Worm (Caenorhabditis elegans) whole organism, mixed stage, embryonic: ENCODE results near the gene F19B2.6.

ENCODE experiments used
- ceh-43 ChIP-seq: fragments of 200-800 bp; sonication (Bioruptor generic); optimal IDR thresholded peaks from 2 replicates; lab custom pipeline; 2018; ENCODE audit warnings: mild to moderate bottlenecking, missing genetic modification characterization, moderate library complexity, missing compliant biosample characterization
- ces-1 ChIP-seq: fragments of 150-350 bp; optimal IDR thresholded peaks from 2 replicates; lab custom pipeline; 2014; ENCODE audit warnings: missing biosample characterization, missing genetic modification reagents, missing genetic modification characterization
- cnd-1 ChIP-seq: fragments of 200-800 bp; sonication (Bioruptor generic); optimal IDR thresholded peaks from 2 replicates; lab custom pipeline; 2018; ENCODE audit warnings: mild to moderate bottlenecking, missing genetic modification characterization, missing compliant biosample characterization
- elt-1 ChIP-seq: sonication (generic microtip); optimal IDR thresholded peaks from 2 replicates; lab custom pipeline; 2017; ENCODE audit warnings: missing genetic modification characterization, mild to moderate bottlenecking, missing compliant biosample characterization, antibody characterized with exemption, moderate library complexity, borderline replicate concordance; ENCODE audit not compliant: insufficient read depth
- elt-3 ChIP-seq: fragments of 150-350 bp; optimal IDR thresholded peaks from 2 replicates; lab custom pipeline; 2014; ENCODE audit warnings: missing biosample characterization, missing genetic modification characterization
- ham-2 ChIP-seq: fragments of 200-800 bp; sonication (Bioruptor generic); optimal IDR thresholded peaks from 2 replicates; lab custom pipeline; 2018; ENCODE audit warnings: mild to moderate bottlenecking, missing genetic modification characterization, missing compliant biosample characterization
- mab-5 ChIP-seq: fragments of 150-350 bp; optimal IDR thresholded peaks from 2 replicates; lab custom pipeline; 2014; ENCODE audit warnings: missing biosample characterization, missing genetic modification characterization
- mls-2 ChIP-seq: sonication (generic microtip); optimal IDR thresholded peaks from 2 replicates; lab custom pipeline; 2016; ENCODE audit warnings: mild to moderate bottlenecking, missing genetic modification characterization, moderate library complexity, missing compliant biosample characterization
- nhr-12 ChIP-seq: fragments of 150-350 bp; optimal IDR thresholded peaks from 2 replicates; lab custom pipeline; 2014; ENCODE audit warnings: missing biosample characterization, missing genetic modification characterization
- nhr-237 ChIP-seq: fragments of 150-350 bp; optimal IDR thresholded peaks from 2 replicates; lab custom pipeline; 2014; ENCODE audit warnings: missing biosample characterization, missing genetic modification characterization
- nhr-76 ChIP-seq: sonication (generic microtip); optimal IDR thresholded peaks from 2 replicates; lab custom pipeline; 2017; ENCODE audit warnings: missing biosample characterization, missing genetic modification characterization
- pha-4 ChIP-seq: fragments of 150-350 bp; optimal IDR thresholded peaks from 2 replicates; lab custom pipeline; 2018; ENCODE audit warnings: missing biosample characterization, missing genetic modification reagents, missing genetic modification characterization
- tbx-8 ChIP-seq: fragments of 200-800 bp; sonication (Bioruptor generic); optimal IDR thresholded peaks from 2 replicates; lab custom pipeline; 2018; ENCODE audit warnings: mild to moderate bottlenecking, missing genetic modification characterization, moderate library complexity, missing compliant biosample characterization
- unc-120 ChIP-seq: sonication (generic microtip); optimal IDR thresholded peaks from 2 replicates; lab custom pipeline; 2017; ENCODE audit warnings: missing genetic modification characterization, missing compliant biosample characterization; ENCODE audit not compliant: poor library complexity, severe bottlenecking
- unc-62 ChIP-seq: fragments of 150-350 bp; optimal IDR thresholded peaks from 2 replicates; lab custom pipeline; 2014; ENCODE audit warnings: missing biosample characterization, missing genetic modification reagents, missing genetic modification characterization

F19B2.6 gene

DNA sequence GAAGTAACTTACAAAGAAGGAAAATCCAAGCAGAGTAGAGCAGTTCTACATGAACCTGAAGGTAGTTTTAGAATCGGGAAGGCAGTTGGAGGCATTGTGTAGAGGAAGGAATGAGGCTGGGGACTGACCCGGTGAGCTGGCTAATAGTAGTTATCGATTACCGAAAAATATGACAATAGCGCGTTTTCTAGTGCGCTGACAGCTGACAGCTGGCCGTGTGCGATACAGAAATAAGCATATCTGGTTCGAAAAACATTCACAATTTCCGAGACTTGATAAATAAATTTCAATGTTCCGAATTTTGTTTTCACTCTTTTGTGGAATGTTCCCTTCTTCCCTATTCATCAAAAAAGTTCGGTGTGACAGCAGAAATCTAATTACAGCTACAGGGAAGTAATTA lies 47.8 kb downstream of the F19B2.6 start, which contains the start of the genes fbxb-59 and srbc-34:
TSS of gene fbxb-59 (minus strand) at position 101 of the 400 bp plus-strand sequence.
TSS of gene srbc-34 (plus strand) at position 233 of the 400 bp plus-strand sequence.
- TF ChIP-seq nhr-12 = no peak
- no peak for TF ChIP-seq mab-5 (tag; lab: Kevin White, UChicago)
- no peak for TF ChIP-seq ces-1
- no peak for TF ChIP-seq unc-120 (tag; lab: Kevin White, UChicago)
- no peak for TF ChIP-seq elt-1 (tag; lab: Kevin White, UChicago)
- TF ChIP-seq ceh-43 (GFP tag; lab: Kevin White, UChicago) = no peak
- no peak for TF ChIP-seq elt-3 (tag; lab: Kevin White, UChicago)
- TF ChIP-seq nhr-76 = no peak
- no peak for TF ChIP-seq mls-2
- TF ChIP-seq unc-62 = no peak
- TF ChIP-seq pha-4 (tag; lab: Kevin White, UChicago) = no peak
- TF ChIP-seq ham-2 (GFP tag; lab: Kevin White, UChicago) = no peak
- TF ChIP-seq tbx-8 (GFP tag; lab: Kevin White, UChicago) = no peak
- TF ChIP-seq cnd-1 (tag; lab: Kevin White, UChicago) = no peak
- no peak for TF ChIP-seq nhr-237 (tag; lab: Kevin White, UChicago)
- TF ChIP-seq, all 35 proteins: peak for 0
